Worm (Caenorhabditis elegans) whole organism, late embryonic: ENCODE measurements around the gene pfas-1.

Experiments
- ceh-6 ChIP-seq: fragments of 200-800 bp; sonication (Bioruptor generic); optimal IDR thresholded peaks from 2 replicates; lab custom pipeline; 2018; ENCODE audit warnings: mild to moderate bottlenecking, missing genetic modification characterization, missing compliant biosample characterization
- che-1 ChIP-seq: sonication (generic microtip); optimal IDR thresholded peaks from 2 replicates; lab custom pipeline; 2016; ENCODE audit warnings: mild to moderate bottlenecking, missing genetic modification characterization, missing compliant biosample characterization
- elt-2 ChIP-seq: sonication (generic microtip); optimal IDR thresholded peaks from 2 replicates; lab custom pipeline; 2016; ENCODE audit warnings: missing genetic modification reagents, missing genetic modification characterization, missing compliant biosample characterization
- fkh-10 ChIP-seq: fragments of 150-350 bp; optimal IDR thresholded peaks from 2 replicates; lab custom pipeline; 2014; ENCODE audit warnings: missing biosample characterization, missing genetic modification reagents, missing genetic modification characterization
- hlh-15 ChIP-seq: sonication (generic microtip); optimal IDR thresholded peaks from 2 replicates; lab custom pipeline; 2016; ENCODE audit warnings: missing genetic modification characterization, missing compliant biosample characterization
- lin-11 ChIP-seq: fragments of 200-800 bp; sonication (Bioruptor generic); optimal IDR thresholded peaks from 2 replicates; lab custom pipeline; 2018; ENCODE audit warnings: mild to moderate bottlenecking, missing genetic modification characterization, missing compliant biosample characterization
- pag-3 ChIP-seq: sonication (generic microtip); optimal IDR thresholded peaks from 2 replicates; lab custom pipeline; 2016; ENCODE audit warnings: missing compliant biosample characterization, missing genetic modification characterization, borderline replicate concordance
- pqm-1 ChIP-seq: sonication (generic microtip); optimal IDR thresholded peaks from 2 replicates; lab custom pipeline; 2016; ENCODE audit warnings: missing genetic modification characterization, missing compliant biosample characterization

DNA sequence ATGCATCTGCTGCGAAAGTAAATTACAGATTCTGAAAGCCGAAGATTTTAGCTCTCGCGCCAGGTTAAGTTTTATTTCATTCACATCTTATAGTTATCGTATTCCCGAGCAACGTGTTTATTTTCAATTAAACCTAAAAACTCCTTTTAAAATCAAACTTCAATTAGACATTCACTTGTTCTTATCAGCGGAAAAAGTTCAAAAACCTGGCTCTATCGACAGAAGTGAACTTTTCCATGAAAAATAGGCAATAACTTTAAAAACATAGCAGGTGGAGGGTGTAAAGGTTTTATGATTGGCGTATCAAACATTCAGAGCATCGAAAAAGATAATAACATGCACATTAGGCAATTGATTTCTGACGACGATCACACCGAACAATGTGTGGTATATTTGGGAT lies 45.9 kb upstream of the pfas-1 start, which contains the start of gene ppat-1:
- TF ChIP-seq hlh-15 (no peak), ceh-6 (GFP tag; lab: Kevin White, UChicago) (no peak), pag-3 (tag; lab: Kevin White, UChicago) (no peak), elt-2 (no peak), che-1 (tag; lab: Kevin White, UChicago) (no peak), fkh-10 (GFP tag; lab: Kevin White, UChicago) (no peak), pqm-1 (tag; lab: Kevin White, UChicago) (no peak), lin-11 (tag; lab: Kevin White, UChicago) (no peak)
